Worm (Caenorhabditis elegans): ENCODE data around the gene Y97E10AR.8.

Y97E10AR.8 gene

DNA sequence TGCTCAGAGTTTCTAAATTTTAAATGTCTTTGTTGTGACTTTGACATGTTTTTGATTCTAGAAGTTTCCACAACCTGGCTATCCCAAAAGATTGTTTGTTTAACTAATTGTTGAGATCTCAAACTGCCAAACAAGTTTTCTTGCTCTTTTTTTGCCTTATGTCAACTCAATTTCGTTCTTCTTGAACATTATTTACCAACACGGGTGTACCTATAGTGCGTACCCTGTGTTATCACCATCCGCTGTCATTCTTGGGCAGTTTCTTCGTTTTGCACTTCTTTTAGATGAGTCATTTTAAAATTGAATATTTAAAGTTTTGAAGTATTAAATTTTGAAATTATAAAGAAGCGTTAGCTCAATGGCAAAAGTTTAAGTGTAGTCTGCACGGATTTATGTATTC, 11.8 kb downstream of the Y97E10AR.8 start, which contains the start of gene sptl-2:
Gene sptl-2, plus strand, starts transcription at position 280 of the 400 bp plus-strand sequence.
- peak; percentile 67 for TF ChIP-seq pha-4 (tag; optimal IDR thresholded peaks at IDR 0.05)
- no peak for TF ChIP-seq pqm-1 (tag; optimal IDR thresholded peaks at IDR 0.05)
- TF ChIP-seq elt-2 (tag; optimal IDR thresholded peaks at IDR 0.05): peak; percentile 29
- no peak for TF ChIP-seq eor-1 (tag; optimal IDR thresholded peaks at IDR 0.05)
- no peak for TF ChIP-seq mdl-1 (tag; optimal IDR thresholded peaks at IDR 0.05)

ce11 chrV:8017924-8018323, 12.8 kb downstream of the Y97E10AR.8 start:
- TF ChIP-seq fos-1 (tag; optimal IDR thresholded peaks at IDR 0.05) (no peak), pha-4 (tag; optimal IDR thresholded peaks at IDR 0.05) (peak; percentile 31), nhr-67 (tag; optimal IDR thresholded peaks at IDR 0.05) (no peak), elt-2 (tag; optimal IDR thresholded peaks at IDR 0.05) (peak; percentile 96), hmg-11 (tag; optimal IDR thresholded peaks at IDR 0.05) (no peak), ceh-9 (tag; optimal IDR thresholded peaks at IDR 0.05) (no peak), nhr-43 (tag; optimal IDR thresholded peaks at IDR 0.05; ENCODE audit: poor library complexity, severe bottlenecking) (no peak), unc-62 (GFP tag; optimal IDR thresholded peaks at IDR 0.05) (no peak), nfya-1 (tag; optimal IDR thresholded peaks at IDR 0.05; ENCODE audit: insufficient read depth) (no peak), snpc-4 (tag; optimal IDR thresholded peaks at IDR 0.05) (no peak), daf-12 (tag; optimal IDR thresholded peaks at IDR 0.05) (no peak), ztf-11 (tag; optimal IDR thresholded peaks at IDR 0.05) (no peak), lin-15B (tag; optimal IDR thresholded peaks at IDR 0.05) (no peak), unc-39 (tag; optimal IDR thresholded peaks at IDR 0.05) (no peak), jun-1 (tag; optimal IDR thresholded peaks at IDR 0.05) (peak; percentile 6), mdl-1 (tag; optimal IDR thresholded peaks at IDR 0.05) (no peak), eor-1 (tag; optimal IDR thresholded peaks at IDR 0.05) (no peak), nhr-77 (tag; optimal IDR thresholded peaks at IDR 0.05) (no peak), nhr-76 (tag; optimal IDR thresholded peaks at IDR 0.05) (no peak), ceh-82 (tag; optimal IDR thresholded peaks at IDR 0.05) (no peak), pqm-1 (tag; optimal IDR thresholded peaks at IDR 0.05) (peak; percentile 92), nhr-25 (tag; optimal IDR thresholded peaks at IDR 0.05) (no peak), nhr-12 (tag; optimal IDR thresholded peaks at IDR 0.05) (no peak), tbx-2 (tag; optimal IDR thresholded peaks at IDR 0.05) (no peak), aly-2 (tag; optimal IDR thresholded peaks at IDR 0.05) (no peak)

DNA sequence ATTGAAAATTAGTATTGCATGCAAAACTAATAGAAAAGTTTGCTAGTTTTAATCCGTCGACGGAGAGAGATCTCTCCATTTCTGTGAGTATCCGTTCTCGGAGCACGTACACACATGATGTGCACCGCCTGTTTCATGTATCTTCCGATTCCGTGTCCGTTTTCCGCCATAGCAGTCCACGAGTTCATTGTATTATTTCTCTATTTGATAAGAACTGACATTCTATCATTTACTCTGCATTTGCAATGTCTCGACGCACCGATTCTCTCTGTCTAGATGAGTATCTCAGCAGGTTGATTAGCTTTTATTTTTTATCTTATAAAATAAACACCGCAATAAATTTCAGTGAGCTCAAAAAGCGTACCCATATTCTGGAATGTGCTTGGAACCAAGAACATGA, 13.8 kb downstream of the Y97E10AR.8 start:
- TF ChIP-seq nfya-1 (tag; optimal IDR thresholded peaks at IDR 0.05; ENCODE audit: insufficient read depth): no peak
- TF ChIP-seq zag-1 (tag; optimal IDR thresholded peaks at IDR 0.05): no peak
- peak; percentile 64 for TF ChIP-seq elt-2 (tag; optimal IDR thresholded peaks at IDR 0.05)
- TF ChIP-seq pqm-1 (tag; optimal IDR thresholded peaks at IDR 0.05): peak; percentile 22

DNA sequence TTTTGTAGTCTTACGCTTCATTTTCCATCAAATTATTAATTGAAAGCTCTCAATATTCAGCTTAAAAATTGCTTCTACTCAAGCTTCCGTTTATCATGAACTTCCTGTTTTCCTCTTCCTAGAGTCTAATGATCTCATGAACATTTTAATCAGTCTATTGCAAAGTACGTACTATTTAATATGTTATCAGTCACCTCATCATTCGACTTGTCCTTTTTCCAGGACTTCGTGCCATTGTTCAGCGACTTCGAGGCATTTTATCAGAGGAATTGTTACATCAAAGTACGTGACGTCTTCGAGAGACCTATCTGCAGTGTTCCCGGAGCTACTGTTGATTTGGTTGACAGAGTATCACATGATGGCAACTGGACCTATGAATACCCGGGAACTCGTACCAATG, 14.7 kb downstream of the Y97E10AR.8 start:
- TF ChIP-seq hmg-11 (tag; optimal IDR thresholded peaks at IDR 0.05) (no peak), jun-1 (tag; optimal IDR thresholded peaks at IDR 0.05) (peak; percentile 8), fkh-10 (GFP tag; optimal IDR thresholded peaks at IDR 0.05) (no peak), ztf-4 (tag; optimal IDR thresholded peaks at IDR 0.05) (no peak), elt-2 (tag; optimal IDR thresholded peaks at IDR 0.05) (peak; percentile 65), pqm-1 (tag; optimal IDR thresholded peaks at IDR 0.05) (peak; percentile 78)

ce11 chrV:8022040-8022439, 16.9 kb downstream of the Y97E10AR.8 start, which contains the start of gene ech-3:
ech-3 (plus strand) TSS chrV:8022217.
- TF ChIP-seq ceh-9 (tag; optimal IDR thresholded peaks at IDR 0.05): no peak
- peak; percentile 21 for TF ChIP-seq pqm-1 (tag; optimal IDR thresholded peaks at IDR 0.05)
- TF ChIP-seq nhr-77 (tag; optimal IDR thresholded peaks at IDR 0.05): no peak
- no peak for TF ChIP-seq nhr-23 (tag; optimal IDR thresholded peaks at IDR 0.05)
- TF ChIP-seq elt-2 (tag; optimal IDR thresholded peaks at IDR 0.05): peak; percentile 39
- no peak for TF ChIP-seq nhr-25 (tag; optimal IDR thresholded peaks at IDR 0.05)
- peak; percentile 51 for TF ChIP-seq pha-4 (tag; optimal IDR thresholded peaks at IDR 0.05)
- TF ChIP-seq ceh-28 (tag; optimal IDR thresholded peaks at IDR 0.05): peak; percentile 75
- no peak for TF ChIP-seq egl-27 (tag; optimal IDR thresholded peaks at IDR 0.05)

ce11 chrV:8024752-8025151, 19.7 kb downstream of the Y97E10AR.8 start, which contains the start of gene F43H9.3:
F43H9.3 (minus strand) TSS chrV:8024940.
- no peak for TF ChIP-seq lsy-12 (tag; optimal IDR thresholded peaks at IDR 0.05)
- peak; percentile 30 for TF ChIP-seq pha-4 (tag; optimal IDR thresholded peaks at IDR 0.05)
- TF ChIP-seq nfya-1 (tag; optimal IDR thresholded peaks at IDR 0.05; ENCODE audit: insufficient read depth): peak; percentile 28
- TF ChIP-seq hmg-11 (tag; optimal IDR thresholded peaks at IDR 0.05): peak; percentile 18
- peak; percentile 89 for TF ChIP-seq R02D3.7 (tag; optimal IDR thresholded peaks at IDR 0.05)
- TF ChIP-seq nhr-77 (tag; optimal IDR thresholded peaks at IDR 0.05): no peak
- TF ChIP-seq lin-15B (tag; optimal IDR thresholded peaks at IDR 0.05): peak; percentile 2
- TF ChIP-seq nhr-11 (tag; optimal IDR thresholded peaks at IDR 0.05): no peak
- TF ChIP-seq fos-1 (tag; optimal IDR thresholded peaks at IDR 0.05): no peak
- TF ChIP-seq ceh-16 (tag; optimal IDR thresholded peaks at IDR 0.05): no peak
